Fruit fly (Drosophila melanogaster): ENCODE measurements around the gene CG4995.
A peak's percentile ranks its signal among the peaks of the same experiment; 100 is the strongest.

CG4995 gene

dm6 chr2L:10276436-10276835 lies 45.8 kb upstream of the CG4995 start (continued):
- TF ChIP-seq Ets97D (GFP tag; optimal IDR thresholded peaks at IDR 0.05) (no peak), CG4424 (GFP tag; optimal IDR thresholded peaks at IDR 0.05) (no peak), CG6175 (GFP tag; IDR thresholded peaks at IDR 0.05) (no peak), peb (GFP tag; IDR thresholded peaks at IDR 0.05) (no peak), ssp (GFP tag; IDR thresholded peaks at IDR 0.05) (no peak), CG15073 (GFP tag; optimal IDR thresholded peaks at IDR 0.05) (no peak), CG13123 (GFP tag; optimal IDR thresholded peaks at IDR 0.05) (no peak), CG12104 (GFP tag; optimal IDR thresholded peaks at IDR 0.05) (peak; percentile 19), Xrp1 (GFP tag; IDR thresholded peaks at IDR 0.05) (peak; percentile 72), nom (GFP tag; optimal IDR thresholded peaks at IDR 0.05) (peak; percentile 38), luna (GFP tag; optimal IDR thresholded peaks at IDR 0.05) (no peak), dm (GFP tag; optimal IDR thresholded peaks at IDR 0.05) (no peak), sens (GFP tag) (no peak), CG2116 (GFP tag; optimal IDR thresholded peaks at IDR 0.05) (no peak), Drgx (GFP tag; IDR thresholded peaks at IDR 0.05) (peak; percentile 74), Jarid2 (GFP tag; optimal IDR thresholded peaks at IDR 0.05) (no peak), CG2129 (GFP tag; IDR thresholded peaks at IDR 0.05; ENCODE audit: partially characterized antibody) (no peak), CG10959 (GFP tag; IDR thresholded peaks at IDR 0.05) (no peak), knrl (GFP tag; IDR thresholded peaks at IDR 0.05; ENCODE audit: partially characterized antibody) (no peak), schlank (tag; optimal IDR thresholded peaks at IDR 0.05) (no peak), CG10462 (GFP tag; optimal IDR thresholded peaks at IDR 0.05) (no peak), odd (GFP tag; optimal IDR thresholded peaks at IDR 0.05) (no peak), h (optimal IDR thresholded peaks at IDR 0.05) (no peak), sr (GFP tag; IDR thresholded peaks at IDR 0.05) (no peak), Side (GFP tag; optimal IDR thresholded peaks at IDR 0.05) (no peak), CG17829 (tag; optimal IDR thresholded peaks at IDR 0.05) (peak; percentile 69), lilli (GFP tag; optimal IDR thresholded peaks at IDR 0.05) (no peak), CG7357 (GFP tag; IDR thresholded peaks at IDR 0.05) (no peak), tll (GFP tag; optimal IDR thresholded peaks at IDR 0.05) (no peak), Tbp (GFP tag; optimal IDR thresholded peaks at IDR 0.05) (no peak), rib (GFP tag; IDR thresholded peaks at IDR 0.05) (no peak), bcd (GFP tag; optimal IDR thresholded peaks at IDR 0.05) (no peak), CG14441 (GFP tag; IDR thresholded peaks at IDR 0.05) (no peak), Six4 (GFP tag; optimal IDR thresholded peaks at IDR 0.05) (no peak), sc (optimal IDR thresholded peaks at IDR 0.05) (no peak), sc (GFP tag; optimal IDR thresholded peaks at IDR 0.05) (no peak), toy (GFP tag; IDR thresholded peaks at IDR 0.05) (no peak), CG12942 (GFP tag; optimal IDR thresholded peaks at IDR 0.05) (no peak), CG10979 (tag; optimal IDR thresholded peaks at IDR 0.05) (peak; percentile 66), CG32772 (GFP tag; IDR thresholded peaks at IDR 0.05) (no peak), ci (GFP tag; IDR thresholded peaks at IDR 0.05) (no peak), CG10431 (GFP tag; optimal IDR thresholded peaks at IDR 0.05) (peak; percentile 34), Usf (GFP tag; optimal IDR thresholded peaks at IDR 0.05) (no peak), usp (GFP tag; optimal IDR thresholded peaks at IDR 0.05) (no peak), vvl (GFP tag; IDR thresholded peaks at IDR 0.05) (peak; percentile 33; the same call in 1 of the 2 replicates), Lpt (GFP tag; optimal IDR thresholded peaks at IDR 0.05) (no peak), p53 (GFP tag; optimal IDR thresholded peaks at IDR 0.05) (no peak), bbx (GFP tag; IDR thresholded peaks at IDR 0.05; ENCODE audit: partially characterized antibody) (no peak), BEAF-32 (GFP tag; optimal IDR thresholded peaks at IDR 0.05) (no peak), CG11093 (GFP tag; IDR thresholded peaks at IDR 0.05) (no peak), HmgD (GFP tag; optimal IDR thresholded peaks at IDR 0.05) (no peak), dpn (GFP tag; optimal IDR thresholded peaks at IDR 0.05) (no peak), CG13775 (GFP tag; optimal IDR thresholded peaks at IDR 0.05) (peak; percentile 45), CG31224 (GFP tag; IDR thresholded peaks at IDR 0.05) (no peak)
